Fruit fly (Drosophila melanogaster) whole organism, wandering third instar larva: ENCODE results near the gene wapl.

ENCODE experiments used
- CrebA ChIP-seq: fragments of 200-800 bp; sonication (Bioruptor generic); optimal IDR thresholded peaks from 2 replicates; lab custom pipeline; 2016; ENCODE audit warnings: missing biosample characterization, mild to moderate bottlenecking, missing genetic modification characterization, borderline replicate concordance
- Dfd ChIP-seq: fragments of >200 bp; optimal IDR thresholded peaks from 2 replicates; lab custom pipeline; 2017; ENCODE audit warnings: missing biosample characterization, missing genetic modification characterization
- Hr83 ChIP-seq: fragments of 200-300 bp; sonication (Bioruptor generic); optimal IDR thresholded peaks from 2 replicates; lab custom pipeline; 2016; ENCODE audit warnings: missing biosample characterization, mild to moderate bottlenecking, missing genetic modification characterization, moderate library complexity; ENCODE audit not compliant: poor library complexity, severe bottlenecking
- Sp1 ChIP-seq: fragments of 200-800 bp; sonication (Bioruptor generic); optimal IDR thresholded peaks from 3 replicates; lab custom pipeline; 2019; ENCODE audit warnings: missing biosample characterization, mild to moderate bottlenecking, missing genetic modification characterization, moderate library complexity
- brk ChIP-seq: fragments of 200-800 bp; sonication (Bioruptor generic); optimal IDR thresholded peaks from 2 replicates; lab custom pipeline; 2016; ENCODE audit warnings: missing biosample characterization, mild to moderate bottlenecking, missing genetic modification characterization
- ey ChIP-seq: fragments of 200-800 bp; sonication (Bioruptor generic); optimal IDR thresholded peaks from 2 replicates; lab custom pipeline; 2016; ENCODE audit warnings: missing biosample characterization, missing genetic modification characterization
- psq ChIP-seq: fragments of 200-800 bp; sonication (Bioruptor generic); optimal IDR thresholded peaks from 3 replicates; lab custom pipeline; 2017; ENCODE audit warnings: missing biosample characterization, mild to moderate bottlenecking, missing genetic modification characterization, moderate library complexity
- tai ChIP-seq: sonication (Bioruptor generic); optimal IDR thresholded peaks from 2 replicates; lab custom pipeline; 2016; ENCODE audit warnings: missing biosample characterization, missing genetic modification characterization

- no peak for TF ChIP-seq Dfd (GFP tag; lab: Kevin White, UChicago)
- TF ChIP-seq psq (GFP tag; lab: Kevin White, UChicago), result no peak
- no peak for TF ChIP-seq Hr83 (GFP tag; lab: Kevin White, UChicago)
- no peak for TF ChIP-seq ey (GFP tag; lab: Kevin White, UChicago)
- TF ChIP-seq tai (GFP tag; lab: Kevin White, UChicago), result no peak
- TF ChIP-seq brk, result no peak
- TF ChIP-seq Sp1 (GFP tag; lab: Kevin White, UChicago), result no peak
- TF ChIP-seq CrebA (GFP tag; lab: Kevin White, UChicago), result no peak
These were observed 11.3 kb downstream of the wapl start for dm6 chrX:2147475-2147874.
